Worm (Caenorhabditis elegans): ENCODE results near the gene Y46H3C.7.

ce11 chrV:1698400-1698799 lies 4.6 kb upstream of the Y46H3C.7 start:
- TF ChIP-seq nhr-12 (tag; optimal IDR thresholded peaks at IDR 0.05) (no peak), ceh-28 (tag; optimal IDR thresholded peaks at IDR 0.05) (no peak), unc-39 (tag; optimal IDR thresholded peaks at IDR 0.05) (no peak), ceh-82 (tag; optimal IDR thresholded peaks at IDR 0.05) (no peak), eor-1 (tag; optimal IDR thresholded peaks at IDR 0.05) (no peak), mml-1 (tag; optimal IDR thresholded peaks at IDR 0.05) (no peak), ztf-11 (tag; optimal IDR thresholded peaks at IDR 0.05) (no peak), jun-1 (tag; optimal IDR thresholded peaks at IDR 0.05) (no peak), nhr-11 (tag; optimal IDR thresholded peaks at IDR 0.05) (no peak)

All from whole organism, L3 larva.